Worm (Caenorhabditis elegans) whole organism, L4/young adult: ENCODE data around the gene Y57A10A.2.

Experiments
- W03F9.2 ChIP-seq: fragments of 150-350 bp; optimal IDR thresholded peaks from 2 replicates; lab custom pipeline; 2014; ENCODE audit warnings: missing biosample characterization, missing genetic modification characterization
- dao-5 ChIP-seq: sonication (generic microtip); optimal IDR thresholded peaks from 2 replicates; lab custom pipeline; 2016; ENCODE audit warnings: missing genotype, missing genetic modification characterization, moderate library complexity, missing compliant biosample characterization
- him-1 ChIP-seq: sonication (generic microtip); optimal IDR thresholded peaks from 2 replicates; lab custom pipeline; 2016; ENCODE audit warnings: missing genotype, missing genetic modification reagents, missing genetic modification characterization, missing compliant biosample characterization

ce11 chrII:12110997-12111396 lies 36.4 kb upstream of the Y57A10A.2 start:
- no peak for TF ChIP-seq him-1 (tag; lab: Kevin White, UChicago)
- no peak for TF ChIP-seq W03F9.2
- TF ChIP-seq dao-5: no peak
